Worm (Caenorhabditis elegans) whole organism, early embryonic: ENCODE results near the gene F22B7.1.

Source experiments
- ama-1 ChIP-seq: fragments of 150-350 bp; optimal IDR thresholded peaks from 2 replicates; lab custom pipeline; 2014
- flt-1 ChIP-seq: fragments of 200-800 bp; sonication (Bioruptor generic); IDR thresholded peaks from 2 replicates; pipeline ENCODE4 v1.3.6; 2022; ENCODE audit warnings: missing genetic modification characterization, missing compliant biosample characterization
- hmbx-1 ChIP-seq: sonication (generic microtip); optimal IDR thresholded peaks from 2 replicates; lab custom pipeline; 2016; ENCODE audit warnings: mild to moderate bottlenecking, missing genetic modification characterization, missing compliant biosample characterization
- tbx-11 ChIP-seq: fragments of 200-800 bp; sonication (Bioruptor generic); IDR thresholded peaks from 2 replicates; pipeline ENCODE4 v1.3.6; 2022; ENCODE audit warnings: missing genetic modification characterization, missing compliant biosample characterization
- tbx-37 ChIP-seq: fragments of 200-800 bp; sonication (Bioruptor generic); conservative IDR thresholded peaks from 2 replicates; pipeline ENCODE4 v1.3.6; 2022; ENCODE audit warnings: missing genetic modification reagents, missing genetic modification characterization, missing compliant biosample characterization

ce11 chrIII:8712968-8713367 is 47.8 kb downstream of the F22B7.1 start:
- TF ChIP-seq tbx-37 (no peak), tbx-11 (GFP tag; lab: Robert Waterston, UW) (no peak), ama-1 (no peak), flt-1 (GFP tag; lab: Robert Waterston, UW) (no peak), hmbx-1 (tag; lab: Kevin White, UChicago) (no peak)
